Worm (Caenorhabditis elegans): Measurements from ENCODE around the gene nex-3.

The nex-3 gene

DNA sequence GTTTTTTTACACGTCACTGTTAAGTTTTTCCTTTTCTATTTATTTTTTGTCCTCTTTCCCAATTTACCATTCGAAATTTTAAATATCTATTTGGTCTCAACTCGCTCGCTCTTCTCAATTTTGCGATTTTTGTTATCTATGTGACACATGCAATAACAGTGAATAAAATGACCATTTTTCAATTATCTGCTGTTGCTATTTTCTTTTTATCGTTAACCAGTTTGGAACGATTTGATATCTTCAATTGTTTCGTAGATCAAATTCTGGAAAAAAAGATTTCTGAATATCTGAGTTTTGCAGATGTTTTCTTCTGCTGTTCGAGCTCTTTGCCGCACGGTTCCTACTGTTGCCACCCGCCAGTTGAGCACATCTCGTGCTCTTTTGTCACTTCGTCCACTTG, 34.7 kb upstream of the nex-3 start, which contains the start of gene prdx-3:
Gene prdx-3, plus strand, starts transcription at position 301 of the 400 bp plus-strand sequence.
- TF ChIP-seq nhr-23 (tag; optimal IDR thresholded peaks at IDR 0.05), result no peak
- TF ChIP-seq pqm-1 (tag; optimal IDR thresholded peaks at IDR 0.05), result no peak
- no peak for TF ChIP-seq skn-1 (tag; optimal IDR thresholded peaks at IDR 0.05)
- TF ChIP-seq eor-1 (tag; optimal IDR thresholded peaks at IDR 0.05), result no peak
- no peak for TF ChIP-seq egl-27 (tag; optimal IDR thresholded peaks at IDR 0.05)
- TF ChIP-seq lin-15B (tag; optimal IDR thresholded peaks at IDR 0.05), result no peak
- no peak for TF ChIP-seq ztf-4 (tag; optimal IDR thresholded peaks at IDR 0.05)
- TF ChIP-seq fkh-10 (GFP tag; optimal IDR thresholded peaks at IDR 0.05), result no peak

- TF ChIP-seq egl-27 (tag; optimal IDR thresholded peaks at IDR 0.05) (no peak), nhr-28 (tag; optimal IDR thresholded peaks at IDR 0.05) (no peak), nhr-11 (tag; optimal IDR thresholded peaks at IDR 0.05) (no peak), mml-1 (tag; optimal IDR thresholded peaks at IDR 0.05) (no peak)
Observed at ce11 chrIII:4408251-4408650, 33.6 kb upstream of the nex-3 start, which contains the start of gene gpch-1. Gene gpch-1, plus strand, starts transcription at chrIII:4408551.

DNA sequence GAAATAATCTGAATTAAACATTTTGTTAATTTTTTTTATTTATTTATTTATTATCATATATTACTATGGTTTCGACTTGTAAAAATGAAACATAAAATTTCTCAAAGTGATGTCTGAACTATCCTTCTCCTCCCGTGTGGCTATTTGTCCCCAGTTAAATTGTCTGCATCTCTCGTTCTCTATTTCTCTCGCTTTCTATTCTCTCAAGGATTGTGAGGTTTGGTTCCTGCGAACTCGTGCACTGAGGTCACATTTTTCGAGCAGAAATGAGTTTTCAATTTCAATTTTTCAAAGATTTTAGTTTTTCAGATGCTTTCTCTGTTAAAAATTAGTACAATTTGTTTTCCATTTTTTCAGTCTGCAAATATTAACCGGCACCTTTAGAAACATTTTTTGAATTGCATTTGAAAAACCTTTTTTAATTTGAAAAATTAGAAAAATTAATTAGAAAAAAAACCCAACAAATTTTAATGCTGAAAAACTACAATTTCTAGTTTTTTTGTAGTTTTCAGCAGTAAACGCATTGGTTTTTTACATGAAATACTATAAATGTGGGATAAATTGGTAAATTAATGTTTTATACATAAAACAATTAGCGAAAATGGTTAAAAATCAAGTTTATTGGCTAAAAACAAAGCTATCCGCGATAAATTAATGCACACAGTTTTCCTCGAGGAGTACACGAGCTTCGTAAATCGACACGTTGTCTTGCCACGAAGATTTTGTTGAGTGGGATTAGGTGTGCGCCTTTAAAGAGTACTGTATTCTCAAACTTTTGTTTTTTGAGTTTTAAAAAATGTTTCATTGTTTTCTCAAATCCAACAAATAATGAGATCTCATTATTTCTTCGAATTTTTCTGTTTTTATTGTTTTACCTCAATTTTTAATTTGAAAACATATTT, 29.5 kb upstream of the nex-3 start:
- TF ChIP-seq nhr-11 (tag; optimal IDR thresholded peaks at IDR 0.05) (no peak), snpc-4 (tag; optimal IDR thresholded peaks at IDR 0.05) (peak; percentile 72), nhr-28 (tag; optimal IDR thresholded peaks at IDR 0.05) (no peak), nhr-77 (tag; optimal IDR thresholded peaks at IDR 0.05) (no peak), jun-1 (tag; optimal IDR thresholded peaks at IDR 0.05) (peak; percentile 22), lin-15B (tag; optimal IDR thresholded peaks at IDR 0.05) (peak; percentile 8), nfya-1 (tag; optimal IDR thresholded peaks at IDR 0.05; ENCODE audit: insufficient read depth) (peak; percentile 49), nhr-12 (tag; optimal IDR thresholded peaks at IDR 0.05) (no peak), nhr-76 (tag; optimal IDR thresholded peaks at IDR 0.05) (no peak), elt-2 (tag; optimal IDR thresholded peaks at IDR 0.05) (peak; percentile 36), nhr-25 (tag; optimal IDR thresholded peaks at IDR 0.05) (no peak), ceh-16 (tag; optimal IDR thresholded peaks at IDR 0.05) (no peak), pqm-1 (tag; optimal IDR thresholded peaks at IDR 0.05) (peak; percentile 10), pha-4 (tag; optimal IDR thresholded peaks at IDR 0.05) (peak; percentile 30)

ce11 chrIII:4413099-4413498, 28.8 kb upstream of the nex-3 start, which contains the start of gene mpc-1:
Gene mpc-1, plus strand, starts transcription at chrIII:4413457.
- TF ChIP-seq skn-1 (tag; optimal IDR thresholded peaks at IDR 0.05), result peak; percentile 48
- no peak for TF ChIP-seq lsy-12 (tag; optimal IDR thresholded peaks at IDR 0.05)
- no peak for TF ChIP-seq fos-1 (tag; optimal IDR thresholded peaks at IDR 0.05)
- TF ChIP-seq nhr-28 (tag; optimal IDR thresholded peaks at IDR 0.05), result no peak
- TF ChIP-seq ama-1 (optimal IDR thresholded peaks at IDR 0.05), result no peak
- no peak for TF ChIP-seq ZK546.5 (tag; optimal IDR thresholded peaks at IDR 0.05)
- TF ChIP-seq mml-1 (tag; optimal IDR thresholded peaks at IDR 0.05), result no peak
- no peak for TF ChIP-seq mdl-1 (tag; optimal IDR thresholded peaks at IDR 0.05)
- no peak for TF ChIP-seq egl-27 (tag; optimal IDR thresholded peaks at IDR 0.05)
- TF ChIP-seq ztf-4 (tag; optimal IDR thresholded peaks at IDR 0.05), result no peak
- TF ChIP-seq snpc-4 (tag; optimal IDR thresholded peaks at IDR 0.05), result peak; percentile 57
- TF ChIP-seq tbx-2 (tag; optimal IDR thresholded peaks at IDR 0.05), result no peak
- peak; percentile 19 for TF ChIP-seq ceh-28 (tag; optimal IDR thresholded peaks at IDR 0.05)
- no peak for TF ChIP-seq nhr-43 (tag; optimal IDR thresholded peaks at IDR 0.05; ENCODE audit: poor library complexity, severe bottlenecking)
- peak; percentile 95 for TF ChIP-seq pqm-1 (tag; optimal IDR thresholded peaks at IDR 0.05)
- TF ChIP-seq ceh-82 (tag; optimal IDR thresholded peaks at IDR 0.05), result no peak
- no peak for TF ChIP-seq daf-12 (tag; optimal IDR thresholded peaks at IDR 0.05)
- no peak for TF ChIP-seq nhr-67 (tag; optimal IDR thresholded peaks at IDR 0.05)
- TF ChIP-seq ztf-11 (tag; optimal IDR thresholded peaks at IDR 0.05), result no peak
- no peak for TF ChIP-seq elt-1 (tag; optimal IDR thresholded peaks at IDR 0.05)
- peak; percentile 51 for TF ChIP-seq jun-1 (tag; optimal IDR thresholded peaks at IDR 0.05)
- no peak for TF ChIP-seq zag-1 (tag; optimal IDR thresholded peaks at IDR 0.05)
- no peak for TF ChIP-seq egl-5 (tag; optimal IDR thresholded peaks at IDR 0.05)
- no peak for TF ChIP-seq hmg-11 (tag; optimal IDR thresholded peaks at IDR 0.05)
- TF ChIP-seq nfya-1 (tag; optimal IDR thresholded peaks at IDR 0.05; ENCODE audit: insufficient read depth), result no peak
- TF ChIP-seq unc-39 (tag; optimal IDR thresholded peaks at IDR 0.05), result no peak
- TF ChIP-seq elt-2 (tag; optimal IDR thresholded peaks at IDR 0.05), result peak; percentile 89
- TF ChIP-seq lin-39 (tag; optimal IDR thresholded peaks at IDR 0.05), result no peak
- TF ChIP-seq nhr-237 (tag; optimal IDR thresholded peaks at IDR 0.05), result no peak
- TF ChIP-seq nhr-12 (tag; optimal IDR thresholded peaks at IDR 0.05), result no peak
- no peak for TF ChIP-seq nhr-23 (tag; optimal IDR thresholded peaks at IDR 0.05)
- no peak for TF ChIP-seq fkh-10 (GFP tag; optimal IDR thresholded peaks at IDR 0.05)
- no peak for TF ChIP-seq nhr-25 (tag; optimal IDR thresholded peaks at IDR 0.05)
- TF ChIP-seq lin-15B (tag; optimal IDR thresholded peaks at IDR 0.05), result no peak
- TF ChIP-seq eor-1 (tag; optimal IDR thresholded peaks at IDR 0.05), result no peak
- no peak for TF ChIP-seq nhr-11 (tag; optimal IDR thresholded peaks at IDR 0.05)
- TF ChIP-seq fkh-2 (tag; optimal IDR thresholded peaks at IDR 0.05), result no peak
- TF ChIP-seq R02D3.7 (tag; optimal IDR thresholded peaks at IDR 0.05), result no peak
- peak in 2 of 3 experiments; percentile 68 to 80 for TF ChIP-seq elt-3 (tag; optimal IDR thresholded peaks at IDR 0.05)
